Worm (Caenorhabditis elegans): ENCODE results near the gene parg-1.

Gene parg-1

ce11 chrIV:8723720-8724119 lies 22.3 kb upstream of the parg-1 start, which contains the start of gene F21D5.9:
Gene F21D5.9, plus strand, starts transcription at chrIV:8724020.
- TF ChIP-seq aly-1 (tag; optimal IDR thresholded peaks at IDR 0.05): no peak
- no peak for TF ChIP-seq ceh-36 (tag; optimal IDR thresholded peaks at IDR 0.05)
- no peak for TF ChIP-seq tbx-37 (GFP tag; conservative IDR thresholded peaks at IDR 0.05)
- no peak for TF ChIP-seq tra-4 (tag; optimal IDR thresholded peaks at IDR 0.05)
- TF ChIP-seq flt-1 (GFP tag; IDR thresholded peaks at IDR 0.05): no peak
- TF ChIP-seq F13C5.2 (tag; optimal IDR thresholded peaks at IDR 0.05): no peak
- TF ChIP-seq sea-1 (GFP tag; conservative IDR thresholded peaks at IDR 0.05): no peak
- no peak for TF ChIP-seq pes-1 (GFP tag; IDR thresholded peaks at IDR 0.05)

- TF ChIP-seq ama-1 (optimal IDR thresholded peaks at IDR 0.05) (no peak), B0310.2 (tag; optimal IDR thresholded peaks at IDR 0.05) (no peak)
Observed at ce11 chrIV:8724907-8725306, 21.1 kb upstream of the parg-1 start.

- TF ChIP-seq ets-7 (tag; optimal IDR thresholded peaks at IDR 0.05) (no peak), hmg-4 (GFP tag; optimal IDR thresholded peaks at IDR 0.05) (no peak), sea-1 (GFP tag; conservative IDR thresholded peaks at IDR 0.05) (no peak), tbx-11 (GFP tag; IDR thresholded peaks at IDR 0.05) (no peak), hmbx-1 (tag; optimal IDR thresholded peaks at IDR 0.05) (no peak)
Observed at ce11 chrIV:8725345-8725744, 20.7 kb upstream of the parg-1 start, which contains the start of gene pgm-3. Gene pgm-3, plus strand, starts transcription at chrIV:8725722.

ce11 chrIV:8728122-8728521 lies 17.9 kb upstream of the parg-1 start, which contains the start of gene otub-3:
Gene otub-3, plus strand, starts transcription at chrIV:8728177.
- TF ChIP-seq pes-1 (GFP tag; IDR thresholded peaks at IDR 0.05) (no peak), B0310.2 (tag; optimal IDR thresholded peaks at IDR 0.05) (no peak), ceh-36 (tag; optimal IDR thresholded peaks at IDR 0.05) (no peak), ets-7 (tag; optimal IDR thresholded peaks at IDR 0.05) (no peak), tra-4 (tag; optimal IDR thresholded peaks at IDR 0.05) (no peak)

ce11 chrIV:8729636-8730035 lies 16.4 kb upstream of the parg-1 start:
- TF ChIP-seq hmbx-1 (tag; optimal IDR thresholded peaks at IDR 0.05) (no peak), ets-7 (tag; optimal IDR thresholded peaks at IDR 0.05) (no peak), F13C5.2 (tag; optimal IDR thresholded peaks at IDR 0.05) (no peak), ceh-13 (GFP tag; optimal IDR thresholded peaks at IDR 0.05) (no peak), hnd-1 (tag; optimal IDR thresholded peaks at IDR 0.05) (no peak), hmg-4 (GFP tag; optimal IDR thresholded peaks at IDR 0.05) (no peak), aly-1 (tag; optimal IDR thresholded peaks at IDR 0.05) (no peak), tbx-11 (GFP tag; IDR thresholded peaks at IDR 0.05) (no peak), scrt-1 (GFP tag; IDR thresholded peaks at IDR 0.05) (no peak), tra-4 (tag; optimal IDR thresholded peaks at IDR 0.05) (no peak), B0310.2 (tag; optimal IDR thresholded peaks at IDR 0.05) (no peak), sea-1 (GFP tag; conservative IDR thresholded peaks at IDR 0.05) (no peak), tbx-37 (GFP tag; conservative IDR thresholded peaks at IDR 0.05) (no peak), pes-1 (GFP tag; IDR thresholded peaks at IDR 0.05) (no peak), ceh-36 (tag; optimal IDR thresholded peaks at IDR 0.05) (no peak), ama-1 (optimal IDR thresholded peaks at IDR 0.05) (no peak), flt-1 (GFP tag; IDR thresholded peaks at IDR 0.05) (no peak)

ce11 chrIV:8730469-8730868 lies 15.6 kb upstream of the parg-1 start, which contains the start of gene F21D5.3:
Gene F21D5.3, plus strand, starts transcription at chrIV:8730815.
- TF ChIP-seq tbx-37 (GFP tag; conservative IDR thresholded peaks at IDR 0.05) (no peak), tbx-11 (GFP tag; IDR thresholded peaks at IDR 0.05) (no peak), ceh-36 (tag; optimal IDR thresholded peaks at IDR 0.05) (no peak), sea-1 (GFP tag; conservative IDR thresholded peaks at IDR 0.05) (no peak), ama-1 (optimal IDR thresholded peaks at IDR 0.05) (no peak), aly-1 (tag; optimal IDR thresholded peaks at IDR 0.05) (no peak), ceh-13 (GFP tag; optimal IDR thresholded peaks at IDR 0.05) (no peak), pes-1 (GFP tag; IDR thresholded peaks at IDR 0.05) (no peak), tra-4 (tag; optimal IDR thresholded peaks at IDR 0.05) (no peak), hnd-1 (tag; optimal IDR thresholded peaks at IDR 0.05) (no peak), hmbx-1 (tag; optimal IDR thresholded peaks at IDR 0.05) (no peak)

ce11 chrIV:8737354-8737753 lies 8.7 kb upstream of the parg-1 start:
- TF ChIP-seq ama-1 (optimal IDR thresholded peaks at IDR 0.05): no peak
- no peak for TF ChIP-seq ets-7 (tag; optimal IDR thresholded peaks at IDR 0.05)
- TF ChIP-seq tbx-11 (GFP tag; IDR thresholded peaks at IDR 0.05): no peak
- no peak for TF ChIP-seq hmbx-1 (tag; optimal IDR thresholded peaks at IDR 0.05)
- no peak for TF ChIP-seq F13C5.2 (tag; optimal IDR thresholded peaks at IDR 0.05)

- TF ChIP-seq ets-7 (tag; optimal IDR thresholded peaks at IDR 0.05) (no peak), F13C5.2 (tag; optimal IDR thresholded peaks at IDR 0.05) (no peak), hmg-4 (GFP tag; optimal IDR thresholded peaks at IDR 0.05) (no peak), B0310.2 (tag; optimal IDR thresholded peaks at IDR 0.05) (no peak), scrt-1 (GFP tag; IDR thresholded peaks at IDR 0.05) (no peak), tbx-37 (GFP tag; conservative IDR thresholded peaks at IDR 0.05) (no peak), flt-1 (GFP tag; IDR thresholded peaks at IDR 0.05) (no peak)
Observed at ce11 chrIV:8737787-8738186, 8.3 kb upstream of the parg-1 start, which contains the start of gene F21D5.4. Gene F21D5.4, plus strand, starts transcription at chrIV:8738087.

ce11 chrIV:8739294-8739693 lies 6.8 kb upstream of the parg-1 start, which contains the start of gene F21D5.5:
Gene F21D5.5, minus strand, starts transcription at chrIV:8739394.
- TF ChIP-seq tbx-11 (GFP tag; IDR thresholded peaks at IDR 0.05) (no peak), scrt-1 (GFP tag; IDR thresholded peaks at IDR 0.05) (no peak), ceh-36 (tag; optimal IDR thresholded peaks at IDR 0.05) (no peak), hmbx-1 (tag; optimal IDR thresholded peaks at IDR 0.05) (no peak), pes-1 (GFP tag; IDR thresholded peaks at IDR 0.05) (no peak), sea-1 (GFP tag; conservative IDR thresholded peaks at IDR 0.05) (no peak), F13C5.2 (tag; optimal IDR thresholded peaks at IDR 0.05) (no peak), ets-7 (tag; optimal IDR thresholded peaks at IDR 0.05) (no peak), ceh-13 (GFP tag; optimal IDR thresholded peaks at IDR 0.05) (no peak), tra-4 (tag; optimal IDR thresholded peaks at IDR 0.05) (no peak), ama-1 (optimal IDR thresholded peaks at IDR 0.05) (no peak), hmg-4 (GFP tag; optimal IDR thresholded peaks at IDR 0.05) (no peak)

Data from whole organism, early embryonic.